Worm (Caenorhabditis elegans): Measurements from ENCODE around the gene afmd-2.

DNA sequence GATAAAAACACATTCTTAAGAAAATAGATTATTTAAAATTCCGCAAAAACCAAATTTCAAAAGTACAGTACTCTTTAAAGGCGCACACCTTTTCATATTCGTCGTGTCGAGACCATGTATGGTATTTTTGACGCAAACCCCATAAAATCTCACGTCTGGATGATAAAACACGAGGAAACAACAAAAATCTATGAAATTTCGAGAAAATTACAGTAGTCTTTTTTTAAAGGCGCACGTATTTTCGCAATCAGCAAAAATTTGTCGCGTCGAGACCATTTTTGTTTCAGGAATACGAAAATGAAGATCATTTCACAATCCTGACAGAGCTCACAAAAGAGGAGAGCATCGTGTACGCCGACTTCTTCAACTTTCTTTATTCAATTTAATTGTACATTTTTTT is 4.0 kb downstream of the afmd-2 start:
- TF ChIP-seq unc-62 (GFP tag; optimal IDR thresholded peaks at IDR 0.05) (no peak), bed-3 (GFP tag; optimal IDR thresholded peaks at IDR 0.05) (no peak), nhr-237 (tag; optimal IDR thresholded peaks at IDR 0.05) (no peak), unc-39 (tag; optimal IDR thresholded peaks at IDR 0.05) (no peak), snpc-4 (tag; optimal IDR thresholded peaks at IDR 0.05) (no peak), unc-120 (tag; optimal IDR thresholded peaks at IDR 0.05; ENCODE audit: poor library complexity, severe bottlenecking) (no peak), lsy-2 (tag; optimal IDR thresholded peaks at IDR 0.05) (no peak), lin-13 (tag; optimal IDR thresholded peaks at IDR 0.05) (no peak), elt-1 (tag; optimal IDR thresholded peaks at IDR 0.05; ENCODE audit: borderline replicate concordance, insufficient read depth) (no peak), ceh-43 (GFP tag; optimal IDR thresholded peaks at IDR 0.05) (no peak), blmp-1 (tag; optimal IDR thresholded peaks at IDR 0.05) (no peak)

Data from whole organism, mixed stage, embryonic.